Worm (Caenorhabditis elegans) whole organism, young adult: ENCODE results near the gene fbxb-74.

Source experiments
- B0019.2 ChIP-seq: fragments of 200-800 bp; sonication (Bioruptor generic); conservative IDR thresholded peaks from 2 replicates; pipeline ENCODE4 v1.3.6; 2022; ENCODE audit warnings: missing genetic modification reagents, missing genetic modification characterization, missing compliant biosample characterization
- C06A6.2 ChIP-seq: fragments of 200-800 bp; sonication (Bioruptor generic); conservative IDR thresholded peaks from 2 replicates; pipeline ENCODE4 v1.3.6; 2022; ENCODE audit warnings: missing genetic modification characterization, missing compliant biosample characterization
- F33H1.4 ChIP-seq: fragments of 200-800 bp; sonication (Bioruptor generic); IDR thresholded peaks from 2 replicates; pipeline ENCODE4 v1.3.6; 2022; ENCODE audit warnings: missing genetic modification reagents, missing genetic modification characterization, missing compliant biosample characterization
- F37B4.10 ChIP-seq: fragments of 200-800 bp; sonication (Bioruptor generic); IDR thresholded peaks from 2 replicates; pipeline ENCODE4 v1.3.6; 2022; ENCODE audit warnings: missing genetic modification characterization, missing compliant biosample characterization
- F49E8.2 ChIP-seq: sonication (generic microtip); optimal IDR thresholded peaks from 3 replicates; lab custom pipeline; 2017; ENCODE audit warnings: missing genetic modification characterization, mild to moderate bottlenecking, missing compliant biosample characterization, antibody characterized with exemption, moderate library complexity; ENCODE audit not compliant: insufficient read depth
- Y53G8AR.9 ChIP-seq: fragments of 200-800 bp; sonication (Bioruptor generic); conservative IDR thresholded peaks from 2 replicates; pipeline ENCODE4 v1.3.6; 2022; ENCODE audit warnings: missing genetic modification reagents, missing genetic modification characterization, missing compliant biosample characterization
- Y79H2A.3 ChIP-seq: fragments of 200-800 bp; sonication (Bioruptor generic); conservative IDR thresholded peaks from 2 replicates; pipeline ENCODE4 v1.3.6; 2022; ENCODE audit warnings: missing genetic modification reagents, missing genetic modification characterization, missing compliant biosample characterization
- Y95B8A.8 ChIP-seq: fragments of 200-800 bp; sonication (Bioruptor generic); IDR thresholded peaks from 2 replicates; pipeline ENCODE4 v1.3.6; 2022; ENCODE audit warnings: missing genetic modification reagents, missing genetic modification characterization, missing compliant biosample characterization
- ama-1 ChIP-seq, 3 experiments: fragments of 150-350 bp in 1 of 3; sonication (generic microtip) in 2 of 3; optimal IDR thresholded peaks; 2 replicates each; lab custom pipeline; 2014 to 2018; ENCODE audit warnings: missing biosample characterization in 2 of 3, missing genetic modification characterization in 2 of 3, missing genetic modification reagents in 2 of 3
- aptf-2 ChIP-seq: fragments of 200-800 bp; sonication (Bioruptor generic); conservative IDR thresholded peaks from 2 replicates; pipeline ENCODE4 v1.3.6; 2022; ENCODE audit warnings: missing genetic modification reagents, missing genetic modification characterization, missing compliant biosample characterization
- atf-7 ChIP-seq: sonication (generic microtip); optimal IDR thresholded peaks from 2 replicates; lab custom pipeline; 2017; ENCODE audit warnings: mild to moderate bottlenecking, missing genetic modification characterization, missing compliant biosample characterization
- attf-5 ChIP-seq: fragments of 200-800 bp; sonication (Bioruptor generic); optimal IDR thresholded peaks from 2 replicates; lab custom pipeline; 2018; ENCODE audit warnings: mild to moderate bottlenecking, missing genetic modification characterization, missing compliant biosample characterization
- bed-2 ChIP-seq: fragments of 200-800 bp; sonication (Bioruptor generic); IDR thresholded peaks from 2 replicates; pipeline ENCODE4 v1.3.6; 2022; ENCODE audit warnings: missing genetic modification reagents, missing genetic modification characterization, missing compliant biosample characterization
- cebp-1 ChIP-seq, 2 experiments: fragments of 200-800 bp in 1 of 2; sonication (Bioruptor generic) in 1 of 2; sonication (generic microtip) in 1 of 2; IDR thresholded peaks in 1 of 2; optimal IDR thresholded peaks in 1 of 2; 2 replicates each; pipeline versions ENCODE4 v1.3.6 to Lab custom; 2017 to 2022; ENCODE audit warnings: missing compliant biosample characterization in 2 of 2, missing genetic modification characterization in 2 of 2, mild to moderate bottlenecking in 1 of 2, missing genetic modification reagents in 1 of 2, moderate library complexity in 1 of 2
- cebp-2 ChIP-seq: fragments of 200-800 bp; sonication (Bioruptor generic); IDR thresholded peaks from 2 replicates; pipeline ENCODE4 v1.3.6; 2022; ENCODE audit warnings: missing genetic modification characterization, missing compliant biosample characterization
- ceh-27 ChIP-seq: fragments of 200-800 bp; sonication (Bioruptor generic); optimal IDR thresholded peaks from 2 replicates; lab custom pipeline; 2018; ENCODE audit warnings: mild to moderate bottlenecking, missing genetic modification characterization, moderate library complexity, missing compliant biosample characterization
- ceh-40 ChIP-seq: fragments of 200-800 bp; sonication (Bioruptor generic); IDR thresholded peaks from 2 replicates; pipeline ENCODE4 v1.3.6; 2022; ENCODE audit warnings: missing genetic modification characterization, missing compliant biosample characterization
- ceh-58 ChIP-seq: fragments of 200-800 bp; sonication (Bioruptor generic); IDR thresholded peaks from 2 replicates; pipeline ENCODE4 v1.3.6; 2022; ENCODE audit warnings: missing genetic modification characterization, missing compliant biosample characterization
- ceh-79 ChIP-seq: sonication (generic microtip); optimal IDR thresholded peaks from 2 replicates; lab custom pipeline; 2017; ENCODE audit warnings: mild to moderate bottlenecking, missing genetic modification characterization, missing compliant biosample characterization
- dpff-1 ChIP-seq: sonication (generic microtip); optimal IDR thresholded peaks from 2 replicates; lab custom pipeline; 2017; ENCODE audit warnings: mild to moderate bottlenecking, missing genetic modification characterization, missing compliant biosample characterization
- dpl-1 ChIP-seq: fragments of 150-350 bp; optimal IDR thresholded peaks from 2 replicates; lab custom pipeline; 2014; ENCODE audit warnings: missing biosample characterization, missing genetic modification reagents, missing genetic modification characterization
- egrh-3 ChIP-seq: fragments of 200-800 bp; sonication (Bioruptor generic); IDR thresholded peaks from 2 replicates; pipeline ENCODE4 v1.3.6; 2022; ENCODE audit warnings: missing genetic modification reagents, missing genetic modification characterization, missing compliant biosample characterization
- ets-4 ChIP-seq: fragments of 200-800 bp; sonication (Bioruptor generic); optimal IDR thresholded peaks from 2 replicates; lab custom pipeline; 2018; ENCODE audit warnings: mild to moderate bottlenecking, missing genetic modification characterization, missing compliant biosample characterization
- gei-17 ChIP-seq: fragments of 200-800 bp; sonication (Bioruptor generic); optimal IDR thresholded peaks from 2 replicates; lab custom pipeline; 2018; ENCODE audit warnings: mild to moderate bottlenecking, missing genetic modification characterization, missing compliant biosample characterization
- hlh-26 ChIP-seq: fragments of 200-800 bp; sonication (Bioruptor generic); conservative IDR thresholded peaks from 2 replicates; pipeline ENCODE4 v1.3.6; 2022; ENCODE audit warnings: missing genetic modification reagents, missing genetic modification characterization, missing compliant biosample characterization
- hrde-1 ChIP-seq: sonication (generic microtip); optimal IDR thresholded peaks from 2 replicates; lab custom pipeline; 2016; ENCODE audit warnings: missing genetic modification characterization, mild to moderate bottlenecking, missing compliant biosample characterization, moderate library complexity, missing genotype, missing genetic modification reagents, borderline replicate concordance
- lin-26 ChIP-seq: fragments of 200-800 bp; sonication (Bioruptor generic); IDR thresholded peaks from 2 replicates; pipeline ENCODE4 v1.3.6; 2022; ENCODE audit warnings: missing genetic modification reagents, missing genetic modification characterization, missing compliant biosample characterization
- lin-35 ChIP-seq, 3 experiments: fragments of 150-350 bp in 2 of 3; sonication (generic microtip) in 1 of 3; optimal IDR thresholded peaks; 2 replicates each; lab custom pipeline; 2014 to 2018; ENCODE audit warnings: missing biosample characterization in 3 of 3, missing genetic modification characterization in 3 of 3, missing genetic modification reagents in 3 of 3
- lin-54 ChIP-seq: fragments of 200-800 bp; sonication (Bioruptor generic); optimal IDR thresholded peaks from 2 replicates; lab custom pipeline; 2018; ENCODE audit warnings: mild to moderate bottlenecking, missing genetic modification characterization, missing compliant biosample characterization
- lir-1 ChIP-seq: fragments of 200-800 bp; sonication (Bioruptor generic); conservative IDR thresholded peaks from 2 replicates; pipeline ENCODE4 v1.3.6; 2022; ENCODE audit warnings: missing genetic modification reagents, missing genetic modification characterization, missing compliant biosample characterization
- madf-10 ChIP-seq: sonication (generic microtip); optimal IDR thresholded peaks from 2 replicates; lab custom pipeline; 2016; ENCODE audit warnings: mild to moderate bottlenecking, missing genetic modification characterization, missing compliant biosample characterization
- madf-3 ChIP-seq: fragments of 200-800 bp; sonication (Bioruptor generic); IDR thresholded peaks from 2 replicates; pipeline ENCODE4 v1.3.6; 2022; ENCODE audit warnings: missing genetic modification reagents, missing genetic modification characterization, missing compliant biosample characterization
- madf-8 ChIP-seq: fragments of 200-800 bp; sonication (Bioruptor generic); conservative IDR thresholded peaks from 2 replicates; pipeline ENCODE4 v1.3.6; 2022; ENCODE audit warnings: missing genetic modification reagents, missing genetic modification characterization, missing compliant biosample characterization
- nfya-2 ChIP-seq: fragments of 200-800 bp; sonication (Bioruptor generic); IDR thresholded peaks from 2 replicates; pipeline ENCODE4 v1.3.6; 2022; ENCODE audit warnings: missing genetic modification reagents, missing genetic modification characterization, missing compliant biosample characterization
- nhr-120 ChIP-seq: fragments of 200-800 bp; sonication (Bioruptor generic); IDR thresholded peaks from 2 replicates; pipeline ENCODE4 v1.3.6; 2022; ENCODE audit warnings: missing genetic modification characterization, missing compliant biosample characterization
- nhr-80 ChIP-seq: sonication (generic microtip); optimal IDR thresholded peaks from 2 replicates; lab custom pipeline; 2016; ENCODE audit warnings: missing genetic modification characterization, missing compliant biosample characterization
- nhr-90 ChIP-seq: sonication (generic microtip); optimal IDR thresholded peaks from 2 replicates; lab custom pipeline; 2016; ENCODE audit warnings: missing genotype, mild to moderate bottlenecking, missing genetic modification characterization, missing compliant biosample characterization
- pha-4 ChIP-seq: fragments of 150-350 bp; sonication (generic microtip); optimal IDR thresholded peaks from 2 replicates; lab custom pipeline; 2014; ENCODE audit warnings: missing biosample characterization, missing genetic modification reagents, missing genetic modification characterization
- rcor-1 ChIP-seq: fragments of 200-800 bp; sonication (Bioruptor generic); IDR thresholded peaks from 2 replicates; pipeline ENCODE4 v1.3.6; 2022; ENCODE audit warnings: missing genetic modification reagents, missing genetic modification characterization, missing compliant biosample characterization
- rpc-1 ChIP-seq, 2 experiments: fragments of 150-350 bp in 1 of 2; sonication (generic microtip) in 1 of 2; optimal IDR thresholded peaks; 2 replicates each; lab custom pipeline; 2014 to 2018; ENCODE audit warnings: missing biosample characterization in 1 of 2, missing genetic modification characterization in 1 of 2, missing genetic modification reagents in 1 of 2, missing genotype in 1 of 2
- snpc-3.4 ChIP-seq: sonication (generic microtip); optimal IDR thresholded peaks from 2 replicates; lab custom pipeline; 2017; ENCODE audit warnings: missing genetic modification characterization, mild to moderate bottlenecking, missing compliant biosample characterization, antibody characterized with exemption, moderate library complexity, missing genotype, missing genetic modification reagents
- somi-1 ChIP-seq: fragments of 200-800 bp; sonication (Bioruptor generic); optimal IDR thresholded peaks from 2 replicates; lab custom pipeline; 2018; ENCODE audit warnings: mild to moderate bottlenecking, missing genetic modification characterization, missing compliant biosample characterization
- sptf-2 ChIP-seq: fragments of 200-800 bp; sonication (Bioruptor generic); optimal IDR thresholded peaks from 2 replicates; lab custom pipeline; 2018; ENCODE audit warnings: mild to moderate bottlenecking, missing genetic modification characterization, missing compliant biosample characterization
- tlf-1 ChIP-seq: fragments of 200-800 bp; sonication (Bioruptor generic); optimal IDR thresholded peaks from 2 replicates; lab custom pipeline; 2018; ENCODE audit warnings: mild to moderate bottlenecking, missing genetic modification characterization, missing compliant biosample characterization
- zfh-2 ChIP-seq: fragments of 200-800 bp; sonication (Bioruptor generic); conservative IDR thresholded peaks from 2 replicates; pipeline ENCODE4 v1.3.6; 2022; ENCODE audit warnings: missing genetic modification reagents, missing genetic modification characterization, missing compliant biosample characterization
- ztf-22 ChIP-seq: fragments of 200-800 bp; sonication (Bioruptor generic); optimal IDR thresholded peaks from 2 replicates; lab custom pipeline; 2018; ENCODE audit warnings: mild to moderate bottlenecking, missing genetic modification characterization, moderate library complexity, missing compliant biosample characterization

Gene fbxb-74

ce11 chrIV:4390438-4390894 is 48.6 kb downstream of the fbxb-74 start, which contains the start of the genes rpl-7A and set-21 (continued):
- TF ChIP-seq attf-5 (GFP tag; lab: Kevin White, UChicago), result peak; percentile 99
- TF ChIP-seq Y95B8A.8 (GFP tag; lab: Robert Waterston, UW), result peak; percentile 98
- no peak for TF ChIP-seq sptf-2
- peak; percentile 98 for TF ChIP-seq tlf-1 (GFP tag; lab: Kevin White, UChicago)
- TF ChIP-seq pha-4 (tag; lab: Kevin White, UChicago), result no peak
- TF ChIP-seq egrh-3 (GFP tag; lab: Robert Waterston, UW), result peak; percentile 69
- TF ChIP-seq madf-10, result peak; percentile 76
- TF ChIP-seq aptf-2, result peak; percentile 88
- peak; percentile 97 for TF ChIP-seq madf-3 (GFP tag; lab: Robert Waterston, UW)
- TF ChIP-seq F37B4.10 (GFP tag; lab: Robert Waterston, UW), result peak; percentile 91; the same call in 1 of the 2 replicates
- TF ChIP-seq ets-4 (GFP tag; lab: Kevin White, UChicago), result peak; percentile 55
- peak; percentile 47 for TF ChIP-seq ztf-22 (GFP tag; lab: Kevin White, UChicago)
- peak; percentile 94 for TF ChIP-seq C06A6.2 (GFP tag; lab: Robert Waterston, UW)
- TF ChIP-seq cebp-2 (GFP tag; lab: Robert Waterston, UW), result peak; percentile 92; the same call in 1 of the 2 replicates
- no peak; the same call in 1 of the 2 replicates for TF ChIP-seq ceh-40
- peak; percentile 98 for TF ChIP-seq rcor-1 (GFP tag; lab: Robert Waterston, UW)
- TF ChIP-seq lin-35 (GFP tag; optimal IDR thresholded peaks at IDR 0.05; lab: Kevin White, UChicago), result peak; percentile 63 to 97 (median 81)
- no peak for TF ChIP-seq ceh-58 (GFP tag; lab: Robert Waterston, UW)
- no peak for TF ChIP-seq rpc-1 (optimal IDR thresholded peaks at IDR 0.05; lab: Kevin White, UChicago)
- TF ChIP-seq rpc-1 (tag; optimal IDR thresholded peaks at IDR 0.05; lab: Kevin White, UChicago), result no peak
- TF ChIP-seq lin-26 (GFP tag; lab: Robert Waterston, UW), result peak; percentile 25; the same call in 1 of the 2 replicates
- peak; percentile 55; the same call in 1 of the 2 replicates for TF ChIP-seq zfh-2 (GFP tag; lab: Robert Waterston, UW)
- TF ChIP-seq ceh-79 (tag; lab: Kevin White, UChicago), result no peak
- TF ChIP-seq hlh-26, result no peak
- TF ChIP-seq nhr-80 (tag; lab: Kevin White, UChicago), result peak; percentile 84
- TF ChIP-seq F49E8.2 (tag; lab: Kevin White, UChicago), result peak; percentile 86
- TF ChIP-seq hrde-1, result peak; percentile 46
- peak; percentile 96 for TF ChIP-seq F33H1.4 (GFP tag; lab: Robert Waterston, UW)
- TF ChIP-seq atf-7 (tag; lab: Kevin White, UChicago), result peak; percentile 85
- peak; percentile 99 for TF ChIP-seq Y53G8AR.9 (GFP tag; lab: Robert Waterston, UW)
- peak; percentile 36 for TF ChIP-seq nhr-90 (tag; lab: Kevin White, UChicago)
- no peak for TF ChIP-seq nhr-120 (GFP tag; lab: Robert Waterston, UW)
- peak; percentile 80 for TF ChIP-seq somi-1
- peak; percentile 95 for TF ChIP-seq B0019.2 (GFP tag; lab: Robert Waterston, UW)
- TF ChIP-seq ama-1 (optimal IDR thresholded peaks at IDR 0.05; lab: Kevin White, UChicago), result no peak
- no peak for TF ChIP-seq ama-1 (GFP tag; optimal IDR thresholded peaks at IDR 0.05; lab: Kevin White, UChicago)
- TF ChIP-seq cebp-1 (GFP tag; IDR thresholded peaks at IDR 0.05; lab: Robert Waterston, UW), result peak; percentile 86
- peak; percentile 93 for TF ChIP-seq cebp-1 (tag; optimal IDR thresholded peaks at IDR 0.05; lab: Kevin White, UChicago)
- TF ChIP-seq snpc-3.4 (tag; lab: Kevin White, UChicago), result peak; percentile 77
- TF ChIP-seq lin-54 (GFP tag; lab: Kevin White, UChicago), result peak; percentile 99
- TF ChIP-seq madf-8 (GFP tag; lab: Robert Waterston, UW), result peak; percentile 86
- peak; percentile 96 for TF ChIP-seq ceh-27
- no peak for TF ChIP-seq dpff-1 (tag; lab: Kevin White, UChicago)
- TF ChIP-seq nfya-2 (GFP tag; lab: Robert Waterston, UW), result 0 out of 2 replicates have a peak, but pooled peaks have one; percentile 66
- TF ChIP-seq Y79H2A.3 (GFP tag; lab: Robert Waterston, UW), result peak; percentile 79
- TF ChIP-seq gei-17 (GFP tag; lab: Kevin White, UChicago), result peak; percentile 68
- TF ChIP-seq dpl-1 (GFP tag; lab: Kevin White, UChicago), result peak; percentile 82
- TF ChIP-seq lir-1 (GFP tag; lab: Robert Waterston, UW), result peak; percentile 97
- 0 out of 2 replicates have a peak, but pooled peaks have one; percentile 52 for TF ChIP-seq bed-2 (GFP tag; lab: Robert Waterston, UW)
